Fruit fly (Drosophila melanogaster) whole organism, wandering third instar larva: ENCODE data around the gene CG8206.

Experiments used
- CG32264 ChIP-seq: fragments of 200-800 bp; sonication (Bioruptor generic); optimal IDR thresholded peaks from 2 replicates; lab custom pipeline; 2016; ENCODE audit warnings: missing biosample characterization, missing genetic modification characterization
- CG9705 ChIP-seq: fragments of 200-800 bp; sonication (Bioruptor generic); optimal IDR thresholded peaks from 2 replicates; lab custom pipeline; 2018; ENCODE audit warnings: missing biosample characterization, mild to moderate bottlenecking, missing genetic modification characterization
- Dfd ChIP-seq: fragments of >200 bp; optimal IDR thresholded peaks from 2 replicates; lab custom pipeline; 2017; ENCODE audit warnings: missing biosample characterization, missing genetic modification characterization
- GATAd ChIP-seq: sonication (Bioruptor generic); optimal IDR thresholded peaks from 2 replicates; lab custom pipeline; 2016; ENCODE audit warnings: missing biosample characterization, missing genetic modification characterization
- Rel ChIP-seq, 2 experiments: fragments of 200-800 bp; sonication (Bioruptor generic) in 1 of 2; optimal IDR thresholded peaks; 2 replicates in 1 of 2; 3 replicates in 1 of 2; lab custom pipeline; 2016 to 2019; ENCODE audit warnings: mild to moderate bottlenecking in 2 of 2, missing biosample characterization in 2 of 2, missing genetic modification characterization in 2 of 2, moderate library complexity in 1 of 2
- fru ChIP-seq: fragments of 200-800 bp; sonication (Bioruptor generic); optimal IDR thresholded peaks from 3 replicates; lab custom pipeline; 2016; ENCODE audit warnings: missing biosample characterization, mild to moderate bottlenecking, missing genetic modification characterization
- rgr ChIP-seq: fragments of 200-800 bp; sonication (Bioruptor generic); optimal IDR thresholded peaks from 3 replicates; lab custom pipeline; 2016; ENCODE audit warnings: missing biosample characterization, mild to moderate bottlenecking, missing genetic modification characterization
- usp ChIP-seq: fragments of >200 bp; optimal IDR thresholded peaks from 2 replicates; lab custom pipeline; 2017; ENCODE audit warnings: missing biosample characterization, missing genetic modification characterization

- TF ChIP-seq fru (no peak), Dfd (no peak), GATAd (GFP tag; lab: Kevin White, UChicago) (no peak), CG9705 (GFP tag; lab: Kevin White, UChicago) (no peak), usp (GFP tag; lab: Kevin White, UChicago) (no peak), CG32264 (GFP tag; lab: Kevin White, UChicago) (no peak), rgr (peak; percentile 48), Rel (GFP tag; optimal IDR thresholded peaks at IDR 0.05; lab: Kevin White, UChicago) (no peak), Rel (tag; optimal IDR thresholded peaks at IDR 0.05; lab: Kevin White, UChicago) (no peak)
Measured at dm6 chrX:15701047-15701446, 38.0 kb upstream of the CG8206 start, which contains the start of gene CG9240.
